Worm (Caenorhabditis elegans): ENCODE results near the gene wdr-5.3.

The wdr-5.3 gene

DNA sequence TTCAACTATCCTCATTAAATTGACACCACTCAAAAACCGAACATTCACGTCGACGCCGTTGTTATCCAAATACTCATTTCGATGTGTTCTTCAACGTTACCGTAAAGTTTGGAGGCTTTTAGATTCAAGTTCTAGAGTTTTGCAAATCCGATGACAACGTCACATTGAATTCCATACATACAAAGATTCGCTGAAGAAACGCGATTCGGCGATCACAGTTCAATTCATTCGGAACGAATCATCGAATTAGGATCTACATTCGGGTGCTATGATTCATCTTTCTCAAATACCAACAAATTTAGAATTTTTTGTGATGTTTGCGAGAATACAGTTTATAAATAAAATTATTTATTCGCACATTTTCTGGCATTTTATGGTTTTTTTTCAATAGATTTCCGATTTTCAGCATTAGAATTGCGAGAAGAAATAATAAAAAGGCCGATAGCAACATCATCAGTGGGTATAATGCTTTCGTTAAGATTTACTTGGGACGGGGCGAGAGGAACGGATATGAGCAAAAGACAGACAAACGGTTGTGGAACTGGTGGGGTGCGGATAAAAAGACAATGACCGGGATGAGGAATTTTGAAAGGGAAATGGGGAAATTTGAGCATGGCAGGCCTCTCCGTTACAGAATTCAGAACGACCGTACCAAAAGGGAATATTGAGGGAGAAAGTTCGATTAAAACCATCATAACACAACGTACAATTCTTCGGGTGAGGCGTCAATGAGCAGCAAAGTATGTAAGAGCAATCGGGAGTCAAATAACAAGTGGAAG lies 24.9 kb upstream of the wdr-5.3 start (continued):
- TF ChIP-seq isw-1 (GFP tag; IDR thresholded peaks at IDR 0.05) (no peak), sox-4 (tag; optimal IDR thresholded peaks at IDR 0.05) (peak; percentile 40), C04F5.9 (tag; optimal IDR thresholded peaks at IDR 0.05) (no peak), lir-3 (tag; optimal IDR thresholded peaks at IDR 0.05; ENCODE audit: poor library complexity) (no peak), unc-62 (GFP tag; optimal IDR thresholded peaks at IDR 0.05) (no peak), irx-1 (tag; optimal IDR thresholded peaks at IDR 0.05) (no peak), ama-1 (optimal IDR thresholded peaks at IDR 0.05) (peak; percentile 52), nhr-85 (tag) (peak; percentile 64), Y116A8C.19 (tag; optimal IDR thresholded peaks at IDR 0.05; ENCODE audit: borderline replicate concordance) (no peak), efl-1 (optimal IDR thresholded peaks at IDR 0.05) (peak; percentile 3 to 6), efl-1 (GFP tag; optimal IDR thresholded peaks at IDR 0.05 in 1 of 2) (peak in 1 of 2 experiments; percentile 73), mef-2 (tag; optimal IDR thresholded peaks at IDR 0.05) (no peak), nhr-71 (tag; optimal IDR thresholded peaks at IDR 0.05) (peak; percentile 4), tlp-1 (tag; optimal IDR thresholded peaks at IDR 0.05) (no peak)

DNA sequence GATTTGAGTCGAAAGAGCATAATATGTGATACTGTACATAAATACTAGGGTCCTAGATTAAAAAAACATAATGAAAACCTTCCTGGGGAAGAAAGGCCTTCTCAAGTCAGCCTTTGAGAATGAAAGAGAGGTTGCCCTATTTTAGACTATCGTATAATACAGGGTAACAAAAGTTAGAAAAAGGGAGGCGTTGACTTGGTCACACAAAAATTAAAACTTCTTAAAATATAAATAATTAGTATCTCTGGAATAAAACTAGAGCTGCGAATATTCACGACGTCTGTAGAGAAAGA lies 24.4 kb upstream of the wdr-5.3 start:
- TF ChIP-seq nhr-20 (tag; optimal IDR thresholded peaks at IDR 0.05) (no peak), efl-1 (optimal IDR thresholded peaks at IDR 0.05) (no peak), efl-1 (GFP tag; optimal IDR thresholded peaks at IDR 0.05 in 1 of 2) (peak in 1 of 2 experiments; percentile 84), lin-15B (tag; optimal IDR thresholded peaks at IDR 0.05) (no peak), snpc-4 (tag; optimal IDR thresholded peaks at IDR 0.05) (no peak), fkh-4 (tag; optimal IDR thresholded peaks at IDR 0.05; ENCODE audit: borderline replicate concordance) (no peak), ceh-88 (GFP tag; IDR thresholded peaks at IDR 0.05) (no peak), lin-14 (GFP tag; optimal IDR thresholded peaks at IDR 0.05) (no peak), tlp-1 (tag; optimal IDR thresholded peaks at IDR 0.05) (no peak), unc-30 (tag; optimal IDR thresholded peaks at IDR 0.05) (no peak)

DNA sequence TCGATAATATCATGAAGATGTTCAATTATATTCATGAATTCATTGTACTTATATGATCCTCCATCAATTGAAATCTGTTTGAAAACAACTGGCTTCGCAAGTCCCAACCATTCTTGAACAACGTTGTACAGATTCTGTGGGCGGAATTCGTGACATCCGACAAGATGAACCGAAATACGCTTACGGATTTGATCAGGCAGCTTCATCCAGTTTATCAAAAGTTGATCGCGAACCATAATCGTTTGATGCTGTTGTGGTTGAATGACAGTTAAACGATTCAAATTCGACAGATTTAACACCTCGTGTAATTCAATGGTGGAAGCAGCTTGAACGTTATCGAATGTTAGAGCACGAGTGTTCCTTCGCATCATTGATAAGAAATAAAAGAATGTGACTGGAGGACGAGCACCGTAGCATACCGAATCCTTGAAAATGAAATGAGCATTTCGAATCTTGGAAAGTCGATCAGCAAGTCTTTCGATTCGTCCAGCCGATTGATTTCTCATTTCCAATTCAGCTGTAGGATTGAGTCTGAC lies 23.1 kb upstream of the wdr-5.3 start:
- TF ChIP-seq unc-98 (GFP tag; IDR thresholded peaks at IDR 0.05) (no peak), mef-2 (tag; optimal IDR thresholded peaks at IDR 0.05) (no peak), nhr-47 (tag; optimal IDR thresholded peaks at IDR 0.05) (no peak), efl-1 (optimal IDR thresholded peaks at IDR 0.05) (no peak), efl-1 (GFP tag; optimal IDR thresholded peaks at IDR 0.05 in 1 of 2) (peak in 1 of 2 experiments; percentile 90), skn-1 (tag; optimal IDR thresholded peaks at IDR 0.05) (no peak), sox-4 (tag; optimal IDR thresholded peaks at IDR 0.05) (no peak), lin-35 (GFP tag; optimal IDR thresholded peaks at IDR 0.05) (no peak), isw-1 (GFP tag; IDR thresholded peaks at IDR 0.05) (no peak), aly-2 (tag; optimal IDR thresholded peaks at IDR 0.05) (peak; percentile 80), nhr-77 (tag; optimal IDR thresholded peaks at IDR 0.05) (no peak), nhr-28 (tag; optimal IDR thresholded peaks at IDR 0.05) (no peak), efl-3 (GFP tag; optimal IDR thresholded peaks at IDR 0.05) (no peak), ceh-88 (GFP tag; IDR thresholded peaks at IDR 0.05) (no peak), ceh-90 (tag; optimal IDR thresholded peaks at IDR 0.05) (no peak), fkh-8 (tag; optimal IDR thresholded peaks at IDR 0.05) (no peak), unc-86 (tag; optimal IDR thresholded peaks at IDR 0.05) (no peak), aha-1 (tag; optimal IDR thresholded peaks at IDR 0.05) (no peak), irx-1 (tag; optimal IDR thresholded peaks at IDR 0.05) (no peak)

DNA sequence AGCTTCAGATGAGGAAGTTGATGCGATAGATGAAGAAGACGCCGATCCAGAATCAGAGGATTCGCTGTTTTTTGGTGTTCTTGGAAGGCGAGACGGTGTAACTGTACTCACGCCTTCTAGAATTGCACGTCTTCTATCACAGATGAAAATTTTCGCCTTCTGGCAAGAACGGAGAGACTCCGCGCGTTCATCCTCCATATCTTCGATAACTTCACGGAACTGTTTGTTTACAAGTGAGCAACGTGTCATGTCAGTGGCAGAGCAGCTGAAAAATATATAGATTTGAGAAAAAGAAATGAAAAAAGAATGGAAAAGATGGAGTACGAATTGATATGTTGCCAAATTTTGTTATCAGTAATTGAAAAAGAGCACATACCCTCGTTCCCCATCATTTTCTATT lies 22.3 kb upstream of the wdr-5.3 start:
- TF ChIP-seq lin-35 (GFP tag; optimal IDR thresholded peaks at IDR 0.05) = peak in 1 of 2 experiments; percentile 2
- no peak for TF ChIP-seq ceh-90 (tag; optimal IDR thresholded peaks at IDR 0.05)
- TF ChIP-seq sptf-1 (tag; optimal IDR thresholded peaks at IDR 0.05) = no peak
- no peak for TF ChIP-seq unc-98 (GFP tag; IDR thresholded peaks at IDR 0.05)
- TF ChIP-seq mab-9 (GFP tag; IDR thresholded peaks at IDR 0.05) = no peak
- no peak for TF ChIP-seq aha-1 (tag; optimal IDR thresholded peaks at IDR 0.05)
- no peak for TF ChIP-seq efl-1 (optimal IDR thresholded peaks at IDR 0.05)
- TF ChIP-seq efl-1 (GFP tag; optimal IDR thresholded peaks at IDR 0.05 in 1 of 2) = peak in 1 of 2 experiments; percentile 87
- TF ChIP-seq F16B12.6 (tag; optimal IDR thresholded peaks at IDR 0.05) = no peak
- TF ChIP-seq snpc-4 (tag; optimal IDR thresholded peaks at IDR 0.05) = no peak
- no peak for TF ChIP-seq nhr-11 (tag; optimal IDR thresholded peaks at IDR 0.05)
- no peak for TF ChIP-seq lin-39 (tag; optimal IDR thresholded peaks at IDR 0.05)
- TF ChIP-seq zip-4 (GFP tag; optimal IDR thresholded peaks at IDR 0.05) = no peak
- no peak for TF ChIP-seq xbp-1 (tag; optimal IDR thresholded peaks at IDR 0.05)
- TF ChIP-seq ceh-63 (GFP tag; optimal IDR thresholded peaks at IDR 0.05) = no peak
- no peak for TF ChIP-seq jun-1 (tag; optimal IDR thresholded peaks at IDR 0.05)

Data from whole organism, L1 larva.